Fruit fly (Drosophila melanogaster): ENCODE results near the gene CG14312.

CG14312 gene

dm6 chr3R:18242089-18242955 lies 41.0 kb downstream of the CG14312 start, which contains the start of the genes CG7156 and 14-3-3epsilon (continued):
- no peak for TF ChIP-seq sima (GFP tag; optimal IDR thresholded peaks at IDR 0.05)
- no peak for TF ChIP-seq CG12744 (GFP tag; optimal IDR thresholded peaks at IDR 0.05)
- no peak for TF ChIP-seq CG11723 (GFP tag; optimal IDR thresholded peaks at IDR 0.05)
- TF ChIP-seq so (GFP tag; IDR thresholded peaks at IDR 0.05) = peak; percentile 55; the same call in 2 of the 3 replicates
- TF ChIP-seq Bgb (GFP tag; IDR thresholded peaks at IDR 0.05; ENCODE audit: partially characterized antibody) = 0 out of 2 replicates have a peak, but pooled peaks have one; percentile 51
- TF ChIP-seq luna (GFP tag; optimal IDR thresholded peaks at IDR 0.05) = no peak
- TF ChIP-seq CG3407 (GFP tag; optimal IDR thresholded peaks at IDR 0.05) = no peak
- peak; percentile 46 for TF ChIP-seq Hmr (GFP tag; optimal IDR thresholded peaks at IDR 0.05)
- TF ChIP-seq hbn (GFP tag; IDR thresholded peaks at IDR 0.05; ENCODE audit: partially characterized antibody) = 0 out of 2 replicates have a peak, but pooled peaks have one; percentile 32
- no peak for TF ChIP-seq pb (GFP tag; optimal IDR thresholded peaks at IDR 0.05)
- peak; percentile 16 for TF ChIP-seq CG12942 (GFP tag; optimal IDR thresholded peaks at IDR 0.05)
- TF ChIP-seq ken (GFP tag; IDR thresholded peaks at IDR 0.05) = no peak
- TF ChIP-seq CG2120 (GFP tag; optimal IDR thresholded peaks at IDR 0.05) = peak; percentile 46
- no peak for TF ChIP-seq CG31224 (GFP tag; IDR thresholded peaks at IDR 0.05)
- TF ChIP-seq bowl (GFP tag; IDR thresholded peaks at IDR 0.05) = no peak
- no peak for TF ChIP-seq CG1529 (GFP tag; optimal IDR thresholded peaks at IDR 0.05)
- TF ChIP-seq Atf-2 (GFP tag; optimal IDR thresholded peaks at IDR 0.05) = no peak
- no peak for TF ChIP-seq CG4820 (GFP tag; optimal IDR thresholded peaks at IDR 0.05)
- TF ChIP-seq CG6854 (GFP tag; optimal IDR thresholded peaks at IDR 0.05) = no peak
- TF ChIP-seq Hr39 (optimal IDR thresholded peaks at IDR 0.05) = no peak
- peak; percentile 1 for TF ChIP-seq CG10209 (GFP tag; optimal IDR thresholded peaks at IDR 0.05)
- no peak for TF ChIP-seq Usf (GFP tag; optimal IDR thresholded peaks at IDR 0.05)
- no peak for TF ChIP-seq btn (GFP tag; optimal IDR thresholded peaks at IDR 0.05)
- TF ChIP-seq yki (optimal IDR thresholded peaks at IDR 0.05) = no peak
- no peak for TF ChIP-seq TFAM (GFP tag; optimal IDR thresholded peaks at IDR 0.05)
- peak; percentile 49 for TF ChIP-seq CG31441 (GFP tag; IDR thresholded peaks at IDR 0.05)
- TF ChIP-seq hkb (optimal IDR thresholded peaks at IDR 0.05) = peak; percentile 77
- peak; percentile 61 for TF ChIP-seq hkb (GFP tag; IDR thresholded peaks at IDR 0.05)
- no peak for TF ChIP-seq CG15269 (tag; optimal IDR thresholded peaks at IDR 0.05)
- peak; percentile 59 for TF ChIP-seq lilli (GFP tag; optimal IDR thresholded peaks at IDR 0.05)
- no peak for TF ChIP-seq Deaf1 (tag; optimal IDR thresholded peaks at IDR 0.05)
- TF ChIP-seq BEAF-32 (GFP tag; optimal IDR thresholded peaks at IDR 0.05) = peak; percentile 92
- TF ChIP-seq aop (GFP tag; IDR thresholded peaks at IDR 0.05) = 0 out of 2 replicates have a peak, but pooled peaks have one; percentile 8
- peak; percentile 52; the same call in 2 of the 3 replicates for TF ChIP-seq CG6791 (GFP tag; IDR thresholded peaks at IDR 0.05; ENCODE audit: partially characterized antibody)
- no peak for TF ChIP-seq Dbx (GFP tag; IDR thresholded peaks at IDR 0.05)
- no peak for TF ChIP-seq CG8281 (tag; optimal IDR thresholded peaks at IDR 0.05)
- no peak for TF ChIP-seq D19A (tag; optimal IDR thresholded peaks at IDR 0.05)
- no peak for TF ChIP-seq CG11093 (GFP tag; IDR thresholded peaks at IDR 0.05)
- peak; percentile 41 for TF ChIP-seq nom (GFP tag; optimal IDR thresholded peaks at IDR 0.05)
- peak; percentile 88 for TF ChIP-seq CG11504 (tag; optimal IDR thresholded peaks at IDR 0.05)
- no peak for TF ChIP-seq Atf3 (GFP tag; optimal IDR thresholded peaks at IDR 0.05)
- peak; percentile 20 for TF ChIP-seq CG2202 (tag; optimal IDR thresholded peaks at IDR 0.05)
- TF ChIP-seq Awh (GFP tag; IDR thresholded peaks at IDR 0.05) = no peak
- TF ChIP-seq dati (GFP tag; IDR thresholded peaks at IDR 0.05) = no peak
- TF ChIP-seq CG11398 (GFP tag; optimal IDR thresholded peaks at IDR 0.05) = no peak
- peak; percentile 39 for TF ChIP-seq CG13296 (GFP tag; optimal IDR thresholded peaks at IDR 0.05)
- no peak for TF ChIP-seq CG9876 (GFP tag; optimal IDR thresholded peaks at IDR 0.05)
- TF ChIP-seq abd-A (tag; optimal IDR thresholded peaks at IDR 0.05) = no peak
- TF ChIP-seq CG11560 (tag; IDR thresholded peaks at IDR 0.05) = peak; percentile 50; the same call in 1 of the 3 replicates
- TF ChIP-seq gem (tag; optimal IDR thresholded peaks at IDR 0.05) = peak; percentile 71
